Fruit fly (Drosophila melanogaster): ENCODE results near the gene Lsp1beta.

Lsp1beta gene

dm6 chr2L:855052-855547 is 43.2 kb upstream of the Lsp1beta start, which contains the start of gene CG13949 (continued):
- TF ChIP-seq CG6276 (GFP tag; optimal IDR thresholded peaks at IDR 0.05) = no peak
- TF ChIP-seq CG32006 (GFP tag; optimal IDR thresholded peaks at IDR 0.05) = peak; percentile 35
- no peak for TF ChIP-seq Lpt (GFP tag; optimal IDR thresholded peaks at IDR 0.05)
- no peak for TF ChIP-seq CG11902 (GFP tag; optimal IDR thresholded peaks at IDR 0.05)
- TF ChIP-seq CG10669 (GFP tag; optimal IDR thresholded peaks at IDR 0.05) = no peak
- peak; percentile 47; the same call in 2 of the 3 replicates for TF ChIP-seq CG8119 (GFP tag; IDR thresholded peaks at IDR 0.05)
- no peak for TF ChIP-seq Sox15 (GFP tag; optimal IDR thresholded peaks at IDR 0.05)
- TF ChIP-seq Ets21C (GFP tag; optimal IDR thresholded peaks at IDR 0.05) = no peak
- no peak for TF ChIP-seq dsx (GFP tag; optimal IDR thresholded peaks at IDR 0.05; ENCODE audit: poor library complexity, severe bottlenecking)
- TF ChIP-seq CG1621 (tag; optimal IDR thresholded peaks at IDR 0.05) = no peak
- peak; percentile 34 for TF ChIP-seq topi (GFP tag; optimal IDR thresholded peaks at IDR 0.05)
- peak; percentile 58 for TF ChIP-seq Sox14 (GFP tag; optimal IDR thresholded peaks at IDR 0.05)
- TF ChIP-seq CG8632 (GFP tag; optimal IDR thresholded peaks at IDR 0.05) = no peak
- TF ChIP-seq CG6808 (GFP tag; optimal IDR thresholded peaks at IDR 0.05) = no peak

- peak; percentile 83 for TF ChIP-seq fkh (GFP tag; optimal IDR thresholded peaks at IDR 0.05)
- no peak for TF ChIP-seq CG8319 (GFP tag; optimal IDR thresholded peaks at IDR 0.05)
- TF ChIP-seq CG11902 (GFP tag; optimal IDR thresholded peaks at IDR 0.05) = no peak
- TF ChIP-seq Hr39 (GFP tag; optimal IDR thresholded peaks at IDR 0.05) = no peak
Observed at dm6 chr2L:856001-856400, 42.3 kb upstream of the Lsp1beta start.

dm6 chr2L:856690-857488 is 41.4 kb upstream of the Lsp1beta start:
- peak; percentile 47 for TF ChIP-seq CG11902 (GFP tag; optimal IDR thresholded peaks at IDR 0.05)
- peak; percentile 81 for TF ChIP-seq Eip78C (GFP tag)
- peak; percentile 37 for TF ChIP-seq achi (GFP tag; optimal IDR thresholded peaks at IDR 0.05)
- no peak for TF ChIP-seq dac (GFP tag; optimal IDR thresholded peaks at IDR 0.05)
- peak; percentile 29 for TF ChIP-seq acj6 (GFP tag; optimal IDR thresholded peaks at IDR 0.05)
- peak; percentile 26 for TF ChIP-seq Eip75B (GFP tag; optimal IDR thresholded peaks at IDR 0.05)
- TF ChIP-seq CG3919 (GFP tag; optimal IDR thresholded peaks at IDR 0.05) = peak; percentile 47
- no peak for TF ChIP-seq fd59A (GFP tag; optimal IDR thresholded peaks at IDR 0.05)
- peak; percentile 40 for TF ChIP-seq Hr39 (GFP tag; optimal IDR thresholded peaks at IDR 0.05)
- no peak for TF ChIP-seq spab (GFP tag; optimal IDR thresholded peaks at IDR 0.05)
- TF ChIP-seq fkh (GFP tag; optimal IDR thresholded peaks at IDR 0.05) = peak; percentile 20
- TF ChIP-seq CG6808 (GFP tag; optimal IDR thresholded peaks at IDR 0.05) = no peak
- TF ChIP-seq Blimp-1 (GFP tag; optimal IDR thresholded peaks at IDR 0.05) = no peak
- no peak for TF ChIP-seq CG10669 (GFP tag; optimal IDR thresholded peaks at IDR 0.05)
- TF ChIP-seq OdsH (GFP tag; optimal IDR thresholded peaks at IDR 0.05) = peak; percentile 17
- TF ChIP-seq CG3032 (tag; optimal IDR thresholded peaks at IDR 0.05) = no peak
- peak; percentile 28 for TF ChIP-seq Hr4 (GFP tag; optimal IDR thresholded peaks at IDR 0.05)
- peak; percentile 24 for TF ChIP-seq CG6792 (GFP tag; optimal IDR thresholded peaks at IDR 0.05)
- TF ChIP-seq Lpt (GFP tag; optimal IDR thresholded peaks at IDR 0.05) = peak; percentile 14
- peak; percentile 12 for TF ChIP-seq CG1621 (tag; optimal IDR thresholded peaks at IDR 0.05)
- peak; percentile 91 for TF ChIP-seq svp (GFP tag)
- TF ChIP-seq CG8319 (GFP tag; optimal IDR thresholded peaks at IDR 0.05) = peak; percentile 4
- TF ChIP-seq Ets21C (GFP tag; optimal IDR thresholded peaks at IDR 0.05) = no peak
- TF ChIP-seq pdm3 (GFP tag; optimal IDR thresholded peaks at IDR 0.05) = peak; percentile 54
- TF ChIP-seq Ets96B (tag; optimal IDR thresholded peaks at IDR 0.05) = peak; percentile 36
- TF ChIP-seq Sox15 (GFP tag; optimal IDR thresholded peaks at IDR 0.05) = peak; percentile 17
- TF ChIP-seq CG7368 (GFP tag; optimal IDR thresholded peaks at IDR 0.05) = peak; percentile 41
- 0 out of 2 replicates have a peak, but pooled peaks have one; percentile 35 for TF ChIP-seq CG15336 (GFP tag; IDR thresholded peaks at IDR 0.05)
- no peak for TF ChIP-seq Hr38 (GFP tag; optimal IDR thresholded peaks at IDR 0.05)
- peak; percentile 46 for TF ChIP-seq CG34406 (GFP tag; optimal IDR thresholded peaks at IDR 0.05)
- TF ChIP-seq dsx (GFP tag; optimal IDR thresholded peaks at IDR 0.05; ENCODE audit: poor library complexity, severe bottlenecking) = no peak
- peak; percentile 37; the same call in 1 of the 3 replicates for TF ChIP-seq CG8119 (GFP tag; IDR thresholded peaks at IDR 0.05)
- TF ChIP-seq net (GFP tag; optimal IDR thresholded peaks at IDR 0.05) = peak; percentile 5
- peak; percentile 3 for TF ChIP-seq CG31627 (GFP tag; optimal IDR thresholded peaks at IDR 0.05)
- TF ChIP-seq cyc (GFP tag; optimal IDR thresholded peaks at IDR 0.05) = peak; percentile 16
- no peak for TF ChIP-seq ss (GFP tag; optimal IDR thresholded peaks at IDR 0.05)
- peak; percentile 36 for TF ChIP-seq CG32006 (GFP tag; optimal IDR thresholded peaks at IDR 0.05)
- TF ChIP-seq CG6854 (GFP tag; optimal IDR thresholded peaks at IDR 0.05) = no peak
- TF ChIP-seq CG4318 (GFP tag; optimal IDR thresholded peaks at IDR 0.05) = no peak
